Fruit fly (Drosophila melanogaster) whole organism, embryonic: ENCODE data around the gene CG3349.

Experiments
- Atf-2 ChIP-seq: fragments of 200-800 bp; sonication (Bioruptor generic); optimal IDR thresholded peaks from 2 replicates; lab custom pipeline; 2016; ENCODE audit warnings: missing biosample characterization, missing genetic modification characterization
- CG10267 ChIP-seq: fragments of 200-800 bp; sonication (Bioruptor generic); optimal IDR thresholded peaks from 2 replicates; lab custom pipeline; 2018; ENCODE audit warnings: missing biosample characterization, mild to moderate bottlenecking, missing genetic modification characterization, moderate library complexity
- CG1233 ChIP-seq: fragments of 200-800 bp; sonication (Bioruptor generic); optimal IDR thresholded peaks from 4 replicates; lab custom pipeline; 2018; ENCODE audit warnings: missing biosample characterization, mild to moderate bottlenecking, missing genetic modification characterization
- CG12942 ChIP-seq: fragments of 200-800 bp; sonication (Bioruptor generic); optimal IDR thresholded peaks from 3 replicates; lab custom pipeline; 2016; ENCODE audit warnings: missing biosample characterization, missing genetic modification characterization
- CG13123 ChIP-seq: fragments of 200-800 bp; sonication (Bioruptor generic); optimal IDR thresholded peaks from 2 replicates; lab custom pipeline; 2016; ENCODE audit warnings: missing biosample characterization, missing genetic modification characterization
- CG1603 ChIP-seq: fragments of 200-800 bp; sonication (Bioruptor generic); optimal IDR thresholded peaks from 2 replicates; lab custom pipeline; 2019; ENCODE audit warnings: missing biosample characterization, mild to moderate bottlenecking, missing genetic modification characterization, moderate library complexity
- CG1647 ChIP-seq: fragments of 200-800 bp; sonication (Bioruptor generic); optimal IDR thresholded peaks from 3 replicates; lab custom pipeline; 2016; ENCODE audit warnings: missing biosample characterization, missing genetic modification characterization
- CG16863 ChIP-seq: fragments of 200-800 bp; sonication (Bioruptor generic); optimal IDR thresholded peaks from 3 replicates; lab custom pipeline; 2016; ENCODE audit warnings: missing biosample characterization, missing genetic modification characterization
- CG17359 ChIP-seq: fragments of 200-800 bp; sonication (Bioruptor generic); optimal IDR thresholded peaks from 3 replicates; lab custom pipeline; 2018; ENCODE audit warnings: missing biosample characterization, mild to moderate bottlenecking, missing genetic modification characterization, moderate library complexity
- CG18619 ChIP-seq: fragments of 200-800 bp; sonication (Bioruptor generic); optimal IDR thresholded peaks from 3 replicates; lab custom pipeline; 2017; ENCODE audit warnings: missing biosample characterization, mild to moderate bottlenecking, missing genetic modification characterization
- CG3065 ChIP-seq: fragments of 200-800 bp; sonication (Bioruptor generic); optimal IDR thresholded peaks from 2 replicates; lab custom pipeline; 2016; ENCODE audit warnings: missing biosample characterization, missing genetic modification characterization
- CG43689 ChIP-seq: fragments of 200-800 bp; sonication (Bioruptor generic); IDR thresholded peaks from 2 replicates; pipeline ENCODE4 v1.3.6; 2022; ENCODE audit warnings: missing biosample characterization, missing genetic modification characterization
- CG6175 ChIP-seq: fragments of 200-800 bp; sonication (Bioruptor generic); IDR thresholded peaks from 3 replicates; pipeline ENCODE4 v1.3.6; 2022; ENCODE audit warnings: missing biosample characterization, missing genetic modification characterization
- CG6689 ChIP-seq: fragments of 200-800 bp; sonication (Bioruptor generic); IDR thresholded peaks from 2 replicates; pipeline ENCODE4 v1.3.6; 2022; ENCODE audit warnings: missing biosample characterization, missing genetic modification characterization
- CG7271 ChIP-seq: fragments of 200-800 bp; sonication (Bioruptor generic); optimal IDR thresholded peaks from 2 replicates; lab custom pipeline; 2018; ENCODE audit warnings: missing biosample characterization, mild to moderate bottlenecking, missing genetic modification characterization, moderate library complexity
- CG9215 ChIP-seq: fragments of 200-800 bp; sonication (Bioruptor generic); IDR thresholded peaks from 2 replicates; pipeline ENCODE4 v1.3.6; 2022; ENCODE audit warnings: missing biosample characterization, missing genetic modification characterization
- CoRest ChIP-seq: fragments of 200-800 bp; sonication (Bioruptor generic); optimal IDR thresholded peaks from 3 replicates; lab custom pipeline; 2018; ENCODE audit warnings: missing biosample characterization, mild to moderate bottlenecking, missing genetic modification characterization, moderate library complexity
- Dek ChIP-seq: fragments of 200-800 bp; sonication (Bioruptor generic); optimal IDR thresholded peaks from 3 replicates; lab custom pipeline; 2019; ENCODE audit warnings: missing biosample characterization, mild to moderate bottlenecking, missing genetic modification characterization, moderate library complexity
- E2f2 ChIP-seq: fragments of 200-800 bp; sonication (Bioruptor generic); IDR thresholded peaks from 2 replicates; pipeline ENCODE4 v1.3.6; 2022; ENCODE audit warnings: missing biosample characterization, missing genetic modification characterization
- Fer3 ChIP-seq: fragments of 200-800 bp; sonication (Bioruptor generic); optimal IDR thresholded peaks from 2 replicates; lab custom pipeline; 2018; ENCODE audit warnings: missing biosample characterization, mild to moderate bottlenecking, missing genetic modification characterization, moderate library complexity
- Gsc ChIP-seq: fragments of 200-800 bp; sonication (Bioruptor generic); IDR thresholded peaks from 2 replicates; pipeline ENCODE4 v1.3.6; 2022; ENCODE audit warnings: missing biosample characterization, missing genetic modification characterization
- Gug ChIP-seq: fragments of 200-800 bp; sonication (Bioruptor generic); IDR thresholded peaks from 4 replicates; pipeline ENCODE4 v1.3.6; 2022; ENCODE audit warnings: missing biosample characterization, missing genetic modification characterization
- Hmr ChIP-seq: fragments of 200-800 bp; sonication (Bioruptor generic); optimal IDR thresholded peaks from 3 replicates; lab custom pipeline; 2017; ENCODE audit warnings: mild to moderate bottlenecking, missing biosample characterization, missing genetic modification reagents, missing genetic modification characterization
- Hr78 ChIP-seq, 2 experiments: fragments of 200-800 bp in 1 of 2; fragments of >200 bp in 1 of 2; sonication (Bioruptor generic) in 1 of 2; optimal IDR thresholded peaks; 2 replicates each; lab custom pipeline; 2017 to 2019; ENCODE audit warnings: missing biosample characterization in 2 of 2, missing genetic modification characterization in 2 of 2, mild to moderate bottlenecking in 1 of 2, moderate library complexity in 1 of 2
- Lhr ChIP-seq: fragments of 200-800 bp; sonication (Bioruptor generic); optimal IDR thresholded peaks from 3 replicates; lab custom pipeline; 2017; ENCODE audit warnings: mild to moderate bottlenecking, missing biosample characterization, missing genetic modification reagents, missing genetic modification characterization
- Meics ChIP-seq: fragments of 200-800 bp; sonication (Bioruptor generic); optimal IDR thresholded peaks from 2 replicates; lab custom pipeline; 2017; ENCODE audit warnings: missing biosample characterization, mild to moderate bottlenecking, missing genetic modification characterization
- PHDP ChIP-seq: fragments of 200-800 bp; sonication (Bioruptor generic); optimal IDR thresholded peaks from 3 replicates; lab custom pipeline; 2018; ENCODE audit warnings: missing biosample characterization, mild to moderate bottlenecking, missing genetic modification characterization, moderate library complexity
- Side ChIP-seq: fragments of 200-800 bp; sonication (Bioruptor generic); optimal IDR thresholded peaks from 2 replicates; lab custom pipeline; 2016; ENCODE audit warnings: missing biosample characterization, missing genetic modification characterization
- Spps ChIP-seq: fragments of 200-800 bp; sonication (Bioruptor generic); optimal IDR thresholded peaks from 2 replicates; lab custom pipeline; 2018; ENCODE audit warnings: missing biosample characterization, mild to moderate bottlenecking, missing genetic modification characterization
- ash1 ChIP-seq: fragments of 200-800 bp; sonication (Bioruptor generic); optimal IDR thresholded peaks from 2 replicates; lab custom pipeline; 2018; ENCODE audit warnings: missing biosample characterization, mild to moderate bottlenecking, missing genetic modification characterization
- bbx ChIP-seq: fragments of 200-800 bp; sonication (Bioruptor generic); IDR thresholded peaks from 2 replicates; pipeline ENCODE4 v1.3.6; 2022; ENCODE audit warnings: missing biosample characterization, missing genetic modification characterization; ENCODE audit not compliant: partially characterized antibody
- crp ChIP-seq, 2 experiments: fragments of 200-800 bp; sonication (Bioruptor generic); optimal IDR thresholded peaks; 2 replicates in 1 of 2; 3 replicates in 1 of 2; lab custom pipeline; 2017; ENCODE audit warnings: missing biosample characterization in 2 of 2, missing genetic modification characterization in 2 of 2, mild to moderate bottlenecking in 1 of 2, moderate library complexity in 1 of 2
- dmrt11E ChIP-seq: fragments of 200-800 bp; sonication (Bioruptor generic); optimal IDR thresholded peaks from 3 replicates; lab custom pipeline; 2018; ENCODE audit warnings: missing biosample characterization, mild to moderate bottlenecking, missing genetic modification characterization, moderate library complexity
- ftz-f1 ChIP-seq: fragments of 200-800 bp; sonication (Bioruptor generic); optimal IDR thresholded peaks from 2 replicates; lab custom pipeline; 2016; ENCODE audit warnings: missing biosample characterization, missing genetic modification characterization
- hkb ChIP-seq, 2 experiments: fragments of 200-800 bp in 1 of 2; fragments of >200 bp in 1 of 2; sonication (Bioruptor generic) in 1 of 2; IDR thresholded peaks in 1 of 2; optimal IDR thresholded peaks in 1 of 2; 2 replicates each; pipeline versions ENCODE4 v1.3.6 to Lab custom; 2017 to 2022; ENCODE audit warnings: missing biosample characterization in 1 of 2, missing genetic modification characterization in 1 of 2
- inv ChIP-seq: fragments of 200-800 bp; sonication (Bioruptor generic); IDR thresholded peaks from 2 replicates; pipeline ENCODE4 v1.3.6; 2022; ENCODE audit warnings: missing biosample characterization, missing genetic modification characterization; ENCODE audit not compliant: partially characterized antibody
- jigr1 ChIP-seq: fragments of 200-800 bp; sonication (Bioruptor generic); IDR thresholded peaks from 3 replicates; pipeline ENCODE4 v1.3.6; 2022; ENCODE audit warnings: missing biosample characterization, missing genetic modification characterization
- lbe ChIP-seq: fragments of 200-800 bp; sonication (Bioruptor generic); optimal IDR thresholded peaks from 2 replicates; lab custom pipeline; 2016; ENCODE audit warnings: missing biosample characterization, mild to moderate bottlenecking, missing genetic modification characterization
- lilli ChIP-seq: fragments of 200-800 bp; sonication (Bioruptor generic); optimal IDR thresholded peaks from 3 replicates; lab custom pipeline; 2016; ENCODE audit warnings: missing biosample characterization, missing genetic modification characterization
- otp ChIP-seq: fragments of 200-800 bp; sonication (Bioruptor generic); IDR thresholded peaks from 3 replicates; pipeline ENCODE4, ENCODE4 v1.3.6; 2022; ENCODE audit warnings: missing biosample characterization, missing genetic modification characterization
- pros ChIP-seq: fragments of 200-800 bp; sonication (Bioruptor generic); optimal IDR thresholded peaks from 3 replicates; lab custom pipeline; 2019; ENCODE audit warnings: missing biosample characterization, mild to moderate bottlenecking, missing genetic modification characterization, moderate library complexity
- pum ChIP-seq: fragments of 200-800 bp; sonication (Bioruptor generic); optimal IDR thresholded peaks from 2 replicates; lab custom pipeline; 2016; ENCODE audit warnings: missing biosample characterization, missing genetic modification characterization
- repo ChIP-seq: fragments of 200-800 bp; sonication (Bioruptor generic); optimal IDR thresholded peaks from 2 replicates; lab custom pipeline; 2016; ENCODE audit warnings: missing biosample characterization, missing genetic modification characterization
- salm ChIP-seq: fragments of 200-800 bp; sonication (Bioruptor generic); optimal IDR thresholded peaks from 2 replicates; lab custom pipeline; 2018; ENCODE audit warnings: missing biosample characterization, mild to moderate bottlenecking, missing genetic modification characterization
- slp2 ChIP-seq: fragments of 200-800 bp; sonication (Bioruptor generic); optimal IDR thresholded peaks from 2 replicates; lab custom pipeline; 2016; ENCODE audit warnings: missing biosample characterization, missing genetic modification characterization
- sug ChIP-seq: fragments of 200-800 bp; optimal IDR thresholded peaks from 2 replicates; lab custom pipeline; 2019; ENCODE audit warnings: missing biosample characterization, mild to moderate bottlenecking, missing genetic modification characterization, moderate library complexity
- trem ChIP-seq: fragments of 200-800 bp; optimal IDR thresholded peaks from 3 replicates; lab custom pipeline; 2019; ENCODE audit warnings: missing biosample characterization, mild to moderate bottlenecking, missing genetic modification characterization, moderate library complexity
- vfl ChIP-seq: fragments of 200-800 bp; sonication (Bioruptor generic); optimal IDR thresholded peaks from 2 replicates; lab custom pipeline; 2016; ENCODE audit warnings: missing biosample characterization, missing genetic modification characterization
- yki ChIP-seq: fragments of >200 bp; optimal IDR thresholded peaks from 3 replicates; lab custom pipeline; 2018
- zfh1 ChIP-seq: fragments of 200-800 bp; sonication (Bioruptor generic); IDR thresholded peaks from 3 replicates; pipeline ENCODE4 v1.3.6; 2022; ENCODE audit warnings: missing biosample characterization, missing genetic modification characterization

The CG3349 gene

dm6 chr3L:14984521-14985150, 5.2 kb downstream of the CG3349 start, which contains the start of gene mnd (continued):
- no peak for TF ChIP-seq CG18619
- TF ChIP-seq CG16863 (GFP tag; lab: Kevin White, UChicago), result no peak
- no peak for TF ChIP-seq hkb (optimal IDR thresholded peaks at IDR 0.05; lab: Kevin White, UChicago)
- no peak for TF ChIP-seq hkb (GFP tag; IDR thresholded peaks at IDR 0.05; lab: Robert Waterston, UW)
- no peak for TF ChIP-seq sug (tag; lab: Kevin White, UChicago)
- TF ChIP-seq lbe, result no peak
- no peak for TF ChIP-seq Lhr (GFP tag; lab: Kevin White, UChicago)
- no peak for TF ChIP-seq CG3065 (GFP tag; lab: Kevin White, UChicago)
- no peak for TF ChIP-seq CG1233 (GFP tag; lab: Kevin White, UChicago)
- TF ChIP-seq CG17359 (tag; lab: Kevin White, UChicago), result no peak
- TF ChIP-seq pum (GFP tag; lab: Kevin White, UChicago), result no peak
- TF ChIP-seq zfh1, result no peak
- no peak for TF ChIP-seq inv (GFP tag; lab: Robert Waterston, UW)
- TF ChIP-seq CG1603 (tag; lab: Kevin White, UChicago), result no peak
- no peak for TF ChIP-seq ftz-f1 (GFP tag; lab: Kevin White, UChicago)
- no peak for TF ChIP-seq repo (GFP tag; lab: Kevin White, UChicago)
- TF ChIP-seq CG1647 (GFP tag; lab: Kevin White, UChicago), result no peak
- TF ChIP-seq Meics, result no peak
- TF ChIP-seq bbx (GFP tag; lab: Robert Waterston, UW), result no peak
- TF ChIP-seq CoRest, result no peak
- TF ChIP-seq Hr78 (GFP tag; optimal IDR thresholded peaks at IDR 0.05; lab: Kevin White, UChicago), result peak in 1 of 2 experiments; percentile 14
- TF ChIP-seq CG7271 (tag; lab: Kevin White, UChicago), result no peak
- TF ChIP-seq CG13123 (GFP tag; lab: Kevin White, UChicago), result no peak
- TF ChIP-seq otp (GFP tag; lab: Robert Waterston, UW), result no peak
- TF ChIP-seq dmrt11E (tag; lab: Kevin White, UChicago), result peak; percentile 13
- no peak for TF ChIP-seq PHDP
- no peak for TF ChIP-seq CG9215 (GFP tag; lab: Robert Waterston, UW)
- no peak for TF ChIP-seq CG43689 (GFP tag; lab: Robert Waterston, UW)
- TF ChIP-seq CG6175 (GFP tag; lab: Robert Waterston, UW), result no peak
- TF ChIP-seq lilli (GFP tag; lab: Kevin White, UChicago), result no peak
- no peak for TF ChIP-seq E2f2 (GFP tag; lab: Robert Waterston, UW)
- TF ChIP-seq CG12942 (GFP tag; lab: Kevin White, UChicago), result no peak
- TF ChIP-seq Gug (GFP tag; lab: Robert Waterston, UW), result no peak
- TF ChIP-seq CG6689 (GFP tag; lab: Robert Waterston, UW), result no peak
- no peak for TF ChIP-seq salm (tag; lab: Kevin White, UChicago)
- no peak for TF ChIP-seq Dek (tag; lab: Kevin White, UChicago)
- TF ChIP-seq, all 482 proteins: peak for 19

dm6 chr3L:14986340-14986916, 7.0 kb downstream of the CG3349 start:
- TF ChIP-seq pros (GFP tag; lab: Kevin White, UChicago), result no peak
- no peak for TF ChIP-seq Hmr (GFP tag; lab: Kevin White, UChicago)
- no peak for TF ChIP-seq Spps (tag; lab: Kevin White, UChicago)
- no peak for TF ChIP-seq jigr1 (GFP tag; lab: Robert Waterston, UW)
- no peak for TF ChIP-seq Side (GFP tag; lab: Kevin White, UChicago)
- TF ChIP-seq Gsc (GFP tag; lab: Robert Waterston, UW), result no peak
- TF ChIP-seq ash1 (GFP tag; lab: Kevin White, UChicago), result no peak
- TF ChIP-seq ftz-f1 (GFP tag; lab: Kevin White, UChicago), result no peak
- TF ChIP-seq CG10267, result no peak
- no peak for TF ChIP-seq Atf-2
- no peak for TF ChIP-seq salm (tag; lab: Kevin White, UChicago)
- TF ChIP-seq yki (lab: Kevin White, UChicago), result no peak
- no peak for TF ChIP-seq vfl (GFP tag; lab: Kevin White, UChicago)
- TF ChIP-seq Fer3 (tag; lab: Kevin White, UChicago), result no peak
- no peak for TF ChIP-seq trem (tag; lab: Kevin White, UChicago)
- no peak for TF ChIP-seq slp2 (GFP tag; lab: Kevin White, UChicago)
- no peak for TF ChIP-seq crp (GFP tag; optimal IDR thresholded peaks at IDR 0.05; lab: Kevin White, UChicago)
